Fruit fly (Drosophila melanogaster) whole organism, embryonic: Measurements from ENCODE around the gene ps.

ENCODE experiments used
- BtbVII ChIP-seq: fragments of 200-800 bp; sonication (Bioruptor generic); optimal IDR thresholded peaks from 3 replicates; lab custom pipeline; 2017; ENCODE audit warnings: missing biosample characterization, mild to moderate bottlenecking, missing genetic modification characterization
- CG10654 ChIP-seq: fragments of 200-800 bp; sonication (Bioruptor generic); optimal IDR thresholded peaks from 2 replicates; lab custom pipeline; 2016; ENCODE audit warnings: missing biosample characterization, missing genetic modification characterization
- CG11085 ChIP-seq: fragments of 200-800 bp; sonication (Bioruptor generic); IDR thresholded peaks from 2 replicates; pipeline ENCODE4 v1.3.6; 2022; ENCODE audit warnings: missing biosample characterization, missing genetic modification characterization
- CG11696 ChIP-seq: fragments of 200-800 bp; sonication (Bioruptor generic); IDR thresholded peaks from 2 replicates; pipeline ENCODE4 v1.3.6; 2022; ENCODE audit warnings: missing biosample characterization, missing genetic modification characterization
- CG12236 ChIP-seq: fragments of 200-800 bp; sonication (Bioruptor generic); optimal IDR thresholded peaks from 2 replicates; lab custom pipeline; 2016; ENCODE audit warnings: missing biosample characterization, missing genetic modification characterization
- CG1233 ChIP-seq: fragments of 200-800 bp; sonication (Bioruptor generic); optimal IDR thresholded peaks from 4 replicates; lab custom pipeline; 2018; ENCODE audit warnings: missing biosample characterization, mild to moderate bottlenecking, missing genetic modification characterization
- CG12659 ChIP-seq: fragments of 200-800 bp; sonication (Bioruptor generic); optimal IDR thresholded peaks from 3 replicates; lab custom pipeline; 2017; ENCODE audit warnings: mild to moderate bottlenecking, missing biosample characterization, missing genetic modification reagents, missing genetic modification characterization
- CG14860 ChIP-seq: fragments of 200-800 bp; sonication (Bioruptor generic); IDR thresholded peaks from 3 replicates; pipeline ENCODE4 v1.3.6; 2022; ENCODE audit warnings: missing biosample characterization, missing genetic modification characterization; ENCODE audit not compliant: partially characterized antibody
- CG18011 ChIP-seq: fragments of 200-800 bp; sonication (Bioruptor generic); optimal IDR thresholded peaks from 2 replicates; lab custom pipeline; 2017; ENCODE audit warnings: missing biosample characterization, missing genetic modification characterization, mild to moderate bottlenecking, moderate library complexity, missing genotype
- CG34376 ChIP-seq: fragments of 200-800 bp; sonication (Bioruptor generic); optimal IDR thresholded peaks from 2 replicates; lab custom pipeline; 2018; ENCODE audit warnings: missing biosample characterization, mild to moderate bottlenecking, missing genetic modification characterization
- CG3838 ChIP-seq: fragments of 200-800 bp; sonication (Bioruptor generic); optimal IDR thresholded peaks from 3 replicates; lab custom pipeline; 2016; ENCODE audit warnings: missing biosample characterization, missing genetic modification characterization
- CG4730 ChIP-seq: fragments of 200-800 bp; sonication (Bioruptor generic); IDR thresholded peaks from 2 replicates; pipeline ENCODE4 v1.3.6; 2022; ENCODE audit warnings: missing biosample characterization, missing genetic modification characterization
- CG7271 ChIP-seq: fragments of 200-800 bp; sonication (Bioruptor generic); optimal IDR thresholded peaks from 2 replicates; lab custom pipeline; 2018; ENCODE audit warnings: missing biosample characterization, mild to moderate bottlenecking, missing genetic modification characterization, moderate library complexity
- CG7745 ChIP-seq: fragments of 200-800 bp; sonication (Bioruptor generic); optimal IDR thresholded peaks from 2 replicates; lab custom pipeline; 2018; ENCODE audit warnings: missing biosample characterization, mild to moderate bottlenecking, missing genetic modification characterization, moderate library complexity
- CG8290 ChIP-seq, 3 experiments: fragments of 200-800 bp; sonication (Bioruptor generic); optimal IDR thresholded peaks; 2 replicates each; lab custom pipeline; 2016 to 2019; ENCODE audit warnings: missing biosample characterization in 3 of 3, missing genetic modification characterization in 3 of 3, mild to moderate bottlenecking in 2 of 3, moderate library complexity in 1 of 3
- CG8944 ChIP-seq: fragments of 200-800 bp; sonication (Bioruptor generic); optimal IDR thresholded peaks from 3 replicates; lab custom pipeline; 2016; ENCODE audit warnings: missing biosample characterization, missing genetic modification characterization
- CG9817 ChIP-seq: fragments of 200-800 bp; sonication (Bioruptor generic); optimal IDR thresholded peaks from 2 replicates; lab custom pipeline; 2018; ENCODE audit warnings: missing biosample characterization, mild to moderate bottlenecking, missing genetic modification characterization, moderate library complexity
- CHES-1-like ChIP-seq: fragments of 200-800 bp; sonication (Bioruptor generic); optimal IDR thresholded peaks from 2 replicates; lab custom pipeline; 2016; ENCODE audit warnings: missing biosample characterization, missing genetic modification characterization
- Deaf1 ChIP-seq: fragments of 200-800 bp; optimal IDR thresholded peaks from 3 replicates; lab custom pipeline; 2019; ENCODE audit warnings: missing biosample characterization, mild to moderate bottlenecking, missing genetic modification characterization, moderate library complexity
- E2f1 ChIP-seq: fragments of 200-800 bp; sonication (Bioruptor generic); IDR thresholded peaks from 2 replicates; pipeline ENCODE4 v1.3.6; 2022; ENCODE audit warnings: missing biosample characterization, missing genetic modification characterization
- Ets65A ChIP-seq: fragments of 200-800 bp; sonication (Bioruptor generic); peaks from one replicate; lab custom pipeline; 2016; ENCODE audit warnings: missing biosample characterization, missing genetic modification characterization
- Hmr ChIP-seq: fragments of 200-800 bp; sonication (Bioruptor generic); optimal IDR thresholded peaks from 3 replicates; lab custom pipeline; 2017; ENCODE audit warnings: mild to moderate bottlenecking, missing biosample characterization, missing genetic modification reagents, missing genetic modification characterization
- Lhr ChIP-seq: fragments of 200-800 bp; sonication (Bioruptor generic); optimal IDR thresholded peaks from 3 replicates; lab custom pipeline; 2017; ENCODE audit warnings: mild to moderate bottlenecking, missing biosample characterization, missing genetic modification reagents, missing genetic modification characterization
- MESR4 ChIP-seq: fragments of 200-800 bp; sonication (Bioruptor generic); optimal IDR thresholded peaks from 2 replicates; lab custom pipeline; 2018; ENCODE audit warnings: missing biosample characterization, mild to moderate bottlenecking, missing genetic modification characterization, moderate library complexity
- Neu2 ChIP-seq: fragments of 200-800 bp; sonication (Bioruptor generic); optimal IDR thresholded peaks from 3 replicates; lab custom pipeline; 2016; ENCODE audit warnings: missing biosample characterization, missing genetic modification characterization, borderline replicate concordance
- Scr ChIP-seq: fragments of 200-800 bp; sonication (Bioruptor generic); IDR thresholded peaks from 2 replicates; pipeline ENCODE4 v1.3.6; 2022; ENCODE audit warnings: missing biosample characterization, missing genetic modification characterization; ENCODE audit not compliant: partially characterized antibody
- Xbp1 ChIP-seq: fragments of 200-800 bp; sonication (Bioruptor generic); optimal IDR thresholded peaks from 3 replicates; lab custom pipeline; 2016; ENCODE audit warnings: missing biosample characterization, mild to moderate bottlenecking, missing genetic modification characterization
- ara ChIP-seq: fragments of 200-800 bp; sonication (Bioruptor generic); IDR thresholded peaks from 2 replicates; pipeline ENCODE4 v1.3.6; 2022; ENCODE audit warnings: missing biosample characterization, missing genetic modification characterization
- bcd ChIP-seq: fragments of 200-800 bp; sonication (Bioruptor generic); optimal IDR thresholded peaks from 2 replicates; lab custom pipeline; 2017; ENCODE audit warnings: missing biosample characterization, mild to moderate bottlenecking, missing genetic modification characterization
- bigmax ChIP-seq: fragments of 200-800 bp; sonication (Bioruptor generic); optimal IDR thresholded peaks from 2 replicates; lab custom pipeline; 2018; ENCODE audit warnings: missing biosample characterization, mild to moderate bottlenecking, missing genetic modification characterization
- cg ChIP-seq: fragments of 200-800 bp; sonication (Bioruptor generic); optimal IDR thresholded peaks from 3 replicates; lab custom pipeline; 2019; ENCODE audit warnings: missing biosample characterization, mild to moderate bottlenecking, missing genetic modification characterization, moderate library complexity
- eyg ChIP-seq: fragments of 200-800 bp; sonication (Bioruptor generic); optimal IDR thresholded peaks from 3 replicates; lab custom pipeline; 2016; ENCODE audit warnings: missing biosample characterization, missing genetic modification characterization
- grn ChIP-seq: fragments of 200-800 bp; sonication (Bioruptor generic); optimal IDR thresholded peaks from 3 replicates; lab custom pipeline; 2017; ENCODE audit warnings: missing biosample characterization, missing genetic modification characterization
- gro ChIP-seq: fragments of 200-800 bp; sonication (Bioruptor generic); optimal IDR thresholded peaks from 2 replicates; lab custom pipeline; 2016; ENCODE audit warnings: missing biosample characterization, missing genetic modification characterization
- hb ChIP-seq: fragments of 200-800 bp; sonication (Bioruptor generic); IDR thresholded peaks from 3 replicates; pipeline ENCODE4 v1.3.6; 2022; ENCODE audit warnings: missing biosample characterization, missing genetic modification characterization; ENCODE audit not compliant: partially characterized antibody
- her ChIP-seq: fragments of 200-800 bp; sonication (Bioruptor generic); optimal IDR thresholded peaks from 2 replicates; lab custom pipeline; 2016; ENCODE audit warnings: missing biosample characterization, missing genetic modification characterization
- inv ChIP-seq: fragments of 200-800 bp; sonication (Bioruptor generic); IDR thresholded peaks from 2 replicates; pipeline ENCODE4 v1.3.6; 2022; ENCODE audit warnings: missing biosample characterization, missing genetic modification characterization; ENCODE audit not compliant: partially characterized antibody
- jumu ChIP-seq: fragments of 200-800 bp; sonication (Bioruptor generic); optimal IDR thresholded peaks from 3 replicates; lab custom pipeline; 2016; ENCODE audit warnings: missing biosample characterization, missing genetic modification characterization
- nom ChIP-seq: fragments of 200-800 bp; sonication (Bioruptor generic); optimal IDR thresholded peaks from 2 replicates; lab custom pipeline; 2017; ENCODE audit warnings: missing biosample characterization, missing genetic modification characterization, mild to moderate bottlenecking, moderate library complexity, missing genetic modification reagents
- onecut ChIP-seq: fragments of 200-800 bp; sonication (Bioruptor generic); IDR thresholded peaks from 2 replicates; pipeline ENCODE4 v1.3.6; 2022; ENCODE audit warnings: missing biosample characterization, missing genetic modification characterization
- pan ChIP-seq, 4 experiments: fragments of >200 bp in 3 of 4; fragments of 200-800 bp in 1 of 4; sonication (Bioruptor generic) in 1 of 4; optimal IDR thresholded peaks in 3 of 4; IDR thresholded peaks in 1 of 4; 2 replicates each; pipeline versions ENCODE4 v1.3.6 to Lab custom; 2017 to 2022; ENCODE audit warnings: missing biosample characterization in 2 of 4, missing genetic modification characterization in 2 of 4, mixed read lengths in 1 of 4
- pfk ChIP-seq: fragments of 200-800 bp; sonication (Bioruptor generic); optimal IDR thresholded peaks from 2 replicates; lab custom pipeline; 2018; ENCODE audit warnings: missing biosample characterization, mild to moderate bottlenecking, missing genetic modification characterization, moderate library complexity
- pnt ChIP-seq: fragments of 200-800 bp; sonication (Bioruptor generic); optimal IDR thresholded peaks from 3 replicates; lab custom pipeline; 2016; ENCODE audit warnings: missing biosample characterization, missing genetic modification characterization
- psq ChIP-seq: fragments of 200-800 bp; sonication (Bioruptor generic); optimal IDR thresholded peaks from 2 replicates; lab custom pipeline; 2017; ENCODE audit warnings: missing biosample characterization, missing genetic modification characterization
- sd ChIP-seq: fragments of 200-800 bp; sonication (Bioruptor generic); optimal IDR thresholded peaks from 3 replicates; lab custom pipeline; 2018; ENCODE audit warnings: missing biosample characterization, mild to moderate bottlenecking, missing genetic modification characterization, moderate library complexity
- shn ChIP-seq: fragments of 200-800 bp; sonication (Bioruptor generic); optimal IDR thresholded peaks from 3 replicates; lab custom pipeline; 2016; ENCODE audit warnings: missing biosample characterization, missing genetic modification characterization
- slp2 ChIP-seq: fragments of 200-800 bp; sonication (Bioruptor generic); optimal IDR thresholded peaks from 2 replicates; lab custom pipeline; 2016; ENCODE audit warnings: missing biosample characterization, missing genetic modification characterization
- so ChIP-seq: fragments of 200-800 bp; sonication (Bioruptor generic); IDR thresholded peaks from 3 replicates; pipeline ENCODE4 v1.3.6; 2022; ENCODE audit warnings: missing biosample characterization, missing genetic modification characterization
- sqz ChIP-seq: fragments of 200-800 bp; sonication (Bioruptor generic); optimal IDR thresholded peaks from 3 replicates; lab custom pipeline; 2018; ENCODE audit warnings: missing biosample characterization, mild to moderate bottlenecking, missing genetic modification characterization
- trem ChIP-seq: fragments of 200-800 bp; optimal IDR thresholded peaks from 3 replicates; lab custom pipeline; 2019; ENCODE audit warnings: missing biosample characterization, mild to moderate bottlenecking, missing genetic modification characterization, moderate library complexity

The ps gene

dm6 chr3R:9419300-9419652, 1.5 kb downstream of the ps start (continued):
- TF ChIP-seq MESR4 (no peak), CG11696 (GFP tag; lab: Robert Waterston, UW) (no peak), jumu (no peak), CG4730 (no peak), Hmr (GFP tag; lab: Kevin White, UChicago) (peak; percentile 22), grn (GFP tag; lab: Kevin White, UChicago) (no peak), Scr (GFP tag; lab: Robert Waterston, UW) (no peak), bcd (no peak), hb (GFP tag; lab: Robert Waterston, UW) (no peak), inv (GFP tag; lab: Robert Waterston, UW) (no peak), sqz (GFP tag; lab: Kevin White, UChicago) (peak; percentile 66), E2f1 (GFP tag; lab: Robert Waterston, UW) (no peak), pfk (GFP tag; lab: Kevin White, UChicago) (peak; percentile 2), shn (GFP tag; lab: Kevin White, UChicago) (no peak), her (GFP tag; lab: Kevin White, UChicago) (peak; percentile 61), Deaf1 (tag; lab: Kevin White, UChicago) (peak; percentile 85), CG18011 (GFP tag; lab: Kevin White, UChicago) (no peak), Neu2 (GFP tag; lab: Kevin White, UChicago) (no peak), CG7745 (tag; lab: Kevin White, UChicago) (peak; percentile 47), CG34376 (peak; percentile 72), CG12659 (GFP tag; lab: Kevin White, UChicago) (no peak), CG8290 (GFP tag; optimal IDR thresholded peaks at IDR 0.05; lab: Kevin White, UChicago) (no peak), CG8290 (tag; optimal IDR thresholded peaks at IDR 0.05; lab: Kevin White, UChicago) (peak in 1 of 2 experiments; percentile 3), CG7271 (no peak), Xbp1 (GFP tag; lab: Kevin White, UChicago) (peak; percentile 17), onecut (GFP tag; lab: Robert Waterston, UW) (peak; percentile 83), pnt (GFP tag; lab: Kevin White, UChicago) (no peak), CG9817 (tag; lab: Kevin White, UChicago) (no peak), psq (GFP tag; lab: Kevin White, UChicago) (peak; percentile 83), so (GFP tag; lab: Robert Waterston, UW) (no peak), CG12236 (GFP tag; lab: Kevin White, UChicago) (no peak), trem (tag; lab: Kevin White, UChicago) (no peak), slp2 (GFP tag; lab: Kevin White, UChicago) (no peak), cg (GFP tag; lab: Kevin White, UChicago) (peak; percentile 94), eyg (GFP tag; lab: Kevin White, UChicago) (no peak), Ets65A (GFP tag; lab: Kevin White, UChicago) (no peak), nom (peak; percentile 26), Lhr (no peak), ara (GFP tag; lab: Robert Waterston, UW) (no peak), gro (GFP tag; lab: Kevin White, UChicago) (peak; percentile 43), bigmax (GFP tag; lab: Kevin White, UChicago) (peak; percentile 9), CG1233 (GFP tag; lab: Kevin White, UChicago) (no peak), CG3838 (GFP tag; lab: Kevin White, UChicago) (no peak), pan (optimal IDR thresholded peaks at IDR 0.05; lab: Kevin White, UChicago) (no peak), pan (GFP tag; optimal IDR thresholded peaks at IDR 0.05 in 1 of 2, IDR thresholded peaks at IDR 0.05 in 1 of 2) (no peak), CHES-1-like (GFP tag; lab: Kevin White, UChicago) (peak; percentile 10), CG10654 (GFP tag; lab: Kevin White, UChicago) (no peak), CG8944 (GFP tag; lab: Kevin White, UChicago) (no peak), CG14860 (GFP tag; lab: Robert Waterston, UW) (no peak), sd (peak; percentile 91), CG11085 (GFP tag; lab: Robert Waterston, UW) (no peak), BtbVII (peak; percentile 39)
